Worm (Caenorhabditis elegans): ENCODE measurements around the gene F31B9.2.

F31B9.2 gene

DNA sequence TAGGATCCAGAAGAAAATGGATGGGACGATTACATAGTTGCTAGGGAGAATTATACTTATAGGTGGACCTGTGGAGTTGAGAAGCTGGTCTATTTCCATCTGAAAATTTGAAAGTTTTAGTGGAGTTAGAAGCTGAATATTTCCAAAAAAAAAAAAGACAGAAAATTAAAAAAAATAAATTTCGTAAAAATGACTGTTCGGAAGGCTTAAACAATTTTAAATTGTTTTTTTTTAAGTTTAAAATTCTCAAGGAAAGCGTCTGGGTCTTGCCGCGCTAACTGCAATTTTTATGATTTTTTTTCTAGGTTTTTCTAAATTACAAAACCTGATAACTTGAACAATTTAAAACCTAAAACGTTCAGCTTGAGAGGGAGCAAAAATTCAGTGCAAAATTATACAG lies 22.1 kb downstream of the F31B9.2 start, which contains the start of gene mrp-3:
Gene mrp-3, minus strand, starts transcription at position 101 of the 400 bp plus-strand sequence.
- TF ChIP-seq unc-62 (GFP tag; optimal IDR thresholded peaks at IDR 0.05): no peak

DNA sequence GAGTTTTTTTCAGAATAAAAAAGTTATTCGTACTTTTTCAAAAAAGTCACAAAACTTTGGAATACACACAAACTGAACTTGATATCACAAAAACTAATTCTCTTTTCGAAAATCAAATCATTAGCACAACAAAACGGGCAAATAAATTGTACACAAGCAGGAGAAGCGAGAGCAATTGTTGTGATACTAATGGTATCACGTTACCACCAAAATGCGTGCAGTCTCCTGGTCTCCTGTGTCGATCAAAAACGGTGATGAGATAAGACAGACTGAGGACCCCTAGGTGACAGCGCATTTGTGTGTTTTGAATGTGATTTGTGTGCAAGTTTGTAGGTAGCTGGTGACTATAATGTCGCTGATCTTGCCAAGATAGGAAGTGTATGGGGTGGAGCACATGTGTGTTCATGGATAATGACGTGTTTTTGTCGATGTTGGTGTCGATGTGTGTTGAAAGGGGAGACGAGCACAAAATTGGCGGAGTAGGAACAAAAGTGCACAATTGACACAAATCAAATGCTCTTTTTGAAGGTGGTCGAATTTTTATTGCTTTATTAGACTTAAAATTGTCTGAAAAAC lies 22.7 kb downstream of the F31B9.2 start:
- no peak for TF ChIP-seq unc-62 (GFP tag; optimal IDR thresholded peaks at IDR 0.05)

- TF ChIP-seq unc-62 (GFP tag; optimal IDR thresholded peaks at IDR 0.05): no peak
Measured at ce11 chrX:15943709-15944108, 26.5 kb downstream of the F31B9.2 start, which contains the start of gene mec-5. Gene mec-5 (plus strand): TSS chrX:15944009.

DNA sequence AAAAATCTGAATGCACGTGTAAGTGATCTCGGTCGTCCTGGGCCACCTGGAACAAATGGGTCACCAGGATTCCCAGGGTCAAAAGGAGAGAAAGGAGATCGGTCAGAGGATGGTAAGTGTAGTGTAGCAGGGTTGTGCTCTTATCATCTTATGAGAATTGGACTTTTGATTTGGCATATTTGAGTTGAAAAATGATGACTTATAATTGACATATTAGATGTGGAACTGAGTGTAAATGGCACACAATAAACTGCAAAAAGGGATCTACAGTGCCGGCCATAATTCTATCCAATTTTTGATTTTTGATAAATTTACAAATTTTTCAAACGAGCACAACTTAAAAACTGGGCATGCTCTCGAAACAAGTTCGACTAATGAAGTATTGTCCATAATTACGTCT lies 27.0 kb downstream of the F31B9.2 start:
- TF ChIP-seq unc-62 (GFP tag; optimal IDR thresholded peaks at IDR 0.05): no peak

DNA sequence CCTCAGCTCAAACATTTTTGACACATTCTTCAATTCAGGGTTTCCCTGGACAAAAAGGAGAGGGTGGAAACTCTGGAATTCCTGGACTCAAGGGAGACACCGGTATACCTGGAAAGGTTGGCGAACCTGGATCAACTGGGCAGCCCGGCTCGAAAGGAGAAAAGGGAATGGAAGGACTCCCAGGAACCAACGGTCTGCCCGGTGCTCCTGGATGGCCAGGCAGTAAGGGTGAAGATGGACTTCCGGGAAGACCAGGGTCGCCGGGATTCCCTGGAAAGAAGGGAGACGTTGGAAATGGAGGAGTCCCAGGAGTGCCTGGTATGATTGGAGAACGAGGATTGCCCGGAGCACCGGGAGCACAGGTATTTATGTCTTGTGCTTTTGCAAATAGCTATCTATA lies 28.6 kb downstream of the F31B9.2 start:
- no peak for TF ChIP-seq unc-62 (GFP tag; optimal IDR thresholded peaks at IDR 0.05)

DNA sequence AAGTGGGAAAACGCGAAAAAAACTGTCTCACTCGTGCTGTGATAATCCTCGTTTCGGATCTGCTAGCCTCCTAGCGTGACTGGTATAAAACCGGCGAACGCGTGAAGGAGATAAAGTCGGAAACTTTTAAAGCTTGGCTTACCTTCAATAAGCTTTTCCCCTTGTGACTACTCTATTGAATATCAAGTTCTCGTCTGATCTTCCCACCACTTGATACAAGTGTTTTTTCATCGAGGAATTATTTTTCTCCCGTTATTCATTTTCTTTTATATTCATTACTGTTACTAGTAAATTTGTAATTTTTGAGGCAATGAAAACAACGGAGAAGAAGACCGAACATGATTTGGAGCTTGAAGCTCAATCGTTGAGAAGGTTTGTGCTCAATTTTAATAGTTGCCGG lies 34.0 kb downstream of the F31B9.2 start, which contains the start of gene col-186:
Gene col-186, plus strand, starts transcription at position 301 of the 400 bp plus-strand sequence.
- TF ChIP-seq unc-62 (GFP tag; optimal IDR thresholded peaks at IDR 0.05): no peak

- no peak for TF ChIP-seq unc-62 (GFP tag; optimal IDR thresholded peaks at IDR 0.05)
Measured at ce11 chrX:15953086-15953485, 35.9 kb downstream of the F31B9.2 start.

DNA sequence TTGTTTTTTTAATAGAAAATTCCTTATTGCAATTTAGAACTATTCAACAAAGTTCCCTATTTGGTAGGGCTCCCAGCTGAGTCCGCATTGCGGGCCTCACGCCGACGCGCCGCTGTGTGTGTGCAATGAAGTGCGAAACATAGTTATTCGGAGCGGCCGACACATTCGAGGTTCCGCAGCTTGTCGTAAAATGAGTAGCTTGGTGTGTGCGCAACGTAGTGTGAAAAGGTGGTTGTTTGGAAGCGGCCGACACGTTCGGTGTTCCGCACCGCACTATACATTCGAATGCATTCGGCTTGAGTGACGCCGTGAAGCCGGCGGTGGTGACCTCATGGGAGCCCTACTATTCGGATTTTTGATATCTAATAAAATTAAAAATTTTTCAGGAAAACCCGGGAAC lies 36.4 kb downstream of the F31B9.2 start:
- no peak for TF ChIP-seq unc-62 (GFP tag; optimal IDR thresholded peaks at IDR 0.05)

- TF ChIP-seq unc-62 (GFP tag; optimal IDR thresholded peaks at IDR 0.05): no peak
Measured at ce11 chrX:15958767-15959166, 41.6 kb downstream of the F31B9.2 start, which contains the start of gene C09G1.5. Gene C09G1.5 (plus strand): TSS chrX:15959067.

Measured in whole organism, dauer.